Fruit fly (Drosophila melanogaster): ENCODE results near the gene sba.

Gene sba

DNA sequence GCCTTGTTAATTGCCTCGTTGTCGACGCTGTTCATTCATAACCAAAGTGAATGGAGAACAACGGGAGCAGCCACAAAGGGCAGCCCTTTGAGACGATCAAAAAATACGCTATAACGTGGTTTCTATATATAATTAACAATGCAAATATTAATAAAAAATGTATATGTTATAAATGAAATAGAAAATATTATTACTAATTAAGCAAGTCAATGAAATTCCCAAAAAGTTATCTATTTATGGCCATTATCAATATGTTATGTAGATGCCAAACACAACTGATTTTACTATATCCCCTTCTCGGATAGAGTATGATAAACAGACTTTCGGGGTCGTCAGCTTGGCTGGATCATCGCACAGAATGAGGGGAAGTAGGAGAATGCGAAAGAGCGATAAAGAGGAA, 46.7 kb upstream of the sba start (continued):
- TF ChIP-seq bsh (GFP tag; optimal IDR thresholded peaks at IDR 0.05) = peak in 1 of 2 experiments; percentile 53
- TF ChIP-seq CG8765 (GFP tag; IDR thresholded peaks at IDR 0.05) = no peak
- peak; percentile 28 for TF ChIP-seq CG4424 (GFP tag; optimal IDR thresholded peaks at IDR 0.05)
- TF ChIP-seq Opbp (GFP tag; IDR thresholded peaks at IDR 0.05; ENCODE audit: partially characterized antibody) = no peak
- no peak for TF ChIP-seq CrebB (tag; optimal IDR thresholded peaks at IDR 0.05)
- 0 out of 3 replicates have a peak, but pooled peaks have one; percentile 52 for TF ChIP-seq ci (GFP tag; IDR thresholded peaks at IDR 0.05)
- TF ChIP-seq esg (GFP tag; conservative IDR thresholded peaks at IDR 0.05) = peak; percentile 31; the same call in 1 of the 2 replicates
- no peak for TF ChIP-seq Lpt (GFP tag; optimal IDR thresholded peaks at IDR 0.05)
- no peak for TF ChIP-seq chm (GFP tag; IDR thresholded peaks at IDR 0.05)
- TF ChIP-seq BEAF-32 (GFP tag; optimal IDR thresholded peaks at IDR 0.05) = no peak
- no peak for TF ChIP-seq CG10654 (GFP tag; optimal IDR thresholded peaks at IDR 0.05)
- no peak for TF ChIP-seq CG16815 (GFP tag; optimal IDR thresholded peaks at IDR 0.05)
- TF ChIP-seq usp (GFP tag; optimal IDR thresholded peaks at IDR 0.05) = no peak
- TF ChIP-seq NFAT (GFP tag; IDR thresholded peaks at IDR 0.05) = 0 out of 2 replicates have a peak, but pooled peaks have one; percentile 3
- TF ChIP-seq CG31388 (GFP tag; optimal IDR thresholded peaks at IDR 0.05) = no peak
- TF ChIP-seq Antp (GFP tag; optimal IDR thresholded peaks at IDR 0.05) = no peak
- no peak for TF ChIP-seq CG7372 (GFP tag; IDR thresholded peaks at IDR 0.05)
- TF ChIP-seq disco-r (GFP tag; optimal IDR thresholded peaks at IDR 0.05) = no peak
- TF ChIP-seq Ssrp (tag; optimal IDR thresholded peaks at IDR 0.05) = peak; percentile 51
- no peak for TF ChIP-seq CG12769 (tag; optimal IDR thresholded peaks at IDR 0.05)
- TF ChIP-seq ewg (GFP tag; optimal IDR thresholded peaks at IDR 0.05) = peak; percentile 17
- TF ChIP-seq ham (GFP tag; IDR thresholded peaks at IDR 0.05) = no peak
- TF ChIP-seq sisA (GFP tag; IDR thresholded peaks at IDR 0.05) = peak; percentile 27; the same call in 1 of the 2 replicates
- TF ChIP-seq Sry-β (GFP tag; optimal IDR thresholded peaks at IDR 0.05) = no peak
- no peak for TF ChIP-seq kni (GFP tag; optimal IDR thresholded peaks at IDR 0.05)
- no peak; the same call in 2 of the 3 replicates for TF ChIP-seq croc (GFP tag; conservative IDR thresholded peaks at IDR 0.05)
- TF ChIP-seq kay (GFP tag; optimal IDR thresholded peaks at IDR 0.05) = no peak
- TF ChIP-seq Aef1 (GFP tag; IDR thresholded peaks at IDR 0.05) = peak; percentile 43; the same call in 2 of the 3 replicates
- TF ChIP-seq CG3995 (GFP tag; optimal IDR thresholded peaks at IDR 0.05) = no peak
- peak; percentile 76 for TF ChIP-seq row (GFP tag; IDR thresholded peaks at IDR 0.05)
- peak; percentile 65; the same call in 1 of the 3 replicates for TF ChIP-seq CG11695 (GFP tag; IDR thresholded peaks at IDR 0.05)
- peak; percentile 33 for TF ChIP-seq Hr3 (GFP tag; optimal IDR thresholded peaks at IDR 0.05)
- TF ChIP-seq Hr39 (optimal IDR thresholded peaks at IDR 0.05) = no peak
- TF ChIP-seq fd96Cb (tag; optimal IDR thresholded peaks at IDR 0.05) = peak; percentile 33
- TF ChIP-seq CG10321 (GFP tag; IDR thresholded peaks at IDR 0.05) = no peak
- no peak for TF ChIP-seq hkb (optimal IDR thresholded peaks at IDR 0.05)
- TF ChIP-seq hkb (GFP tag; IDR thresholded peaks at IDR 0.05) = peak; percentile 64; the same call in 1 of the 2 replicates
- TF ChIP-seq slp2 (GFP tag; optimal IDR thresholded peaks at IDR 0.05) = no peak
- no peak for TF ChIP-seq CG34224 (GFP tag; IDR thresholded peaks at IDR 0.05; ENCODE audit: partially characterized antibody)
- no peak for TF ChIP-seq crol (GFP tag; IDR thresholded peaks at IDR 0.05)
- no peak for TF ChIP-seq CG2875 (GFP tag; optimal IDR thresholded peaks at IDR 0.05)
- no peak for TF ChIP-seq hb (GFP tag; IDR thresholded peaks at IDR 0.05; ENCODE audit: partially characterized antibody)
- peak; percentile 61 for TF ChIP-seq CG31441 (GFP tag; IDR thresholded peaks at IDR 0.05)
- TF ChIP-seq ap (GFP tag; IDR thresholded peaks at IDR 0.05) = no peak; the same call in 1 of the 2 replicates
- peak; percentile 5 for TF ChIP-seq az2 (GFP tag; optimal IDR thresholded peaks at IDR 0.05)
- no peak for TF ChIP-seq zen2 (GFP tag; IDR thresholded peaks at IDR 0.05; ENCODE audit: partially characterized antibody)
- TF ChIP-seq CG14965 (GFP tag; optimal IDR thresholded peaks at IDR 0.05; ENCODE audit: borderline replicate concordance) = no peak
- TF ChIP-seq gt (GFP tag; IDR thresholded peaks at IDR 0.05) = no peak
- no peak for TF ChIP-seq mld (GFP tag; IDR thresholded peaks at IDR 0.05; ENCODE audit: partially characterized antibody)
- no peak for TF ChIP-seq H15 (GFP tag; IDR thresholded peaks at IDR 0.05)
- TF ChIP-seq Hmx (GFP tag; optimal IDR thresholded peaks at IDR 0.05) = no peak
- TF ChIP-seq CG14667 (GFP tag; IDR thresholded peaks at IDR 0.05) = 0 out of 2 replicates have a peak, but pooled peaks have one; percentile 45

Data from whole organism, embryonic.